Worm (Caenorhabditis elegans): ENCODE measurements around the gene srh-74.

Gene srh-74

DNA sequence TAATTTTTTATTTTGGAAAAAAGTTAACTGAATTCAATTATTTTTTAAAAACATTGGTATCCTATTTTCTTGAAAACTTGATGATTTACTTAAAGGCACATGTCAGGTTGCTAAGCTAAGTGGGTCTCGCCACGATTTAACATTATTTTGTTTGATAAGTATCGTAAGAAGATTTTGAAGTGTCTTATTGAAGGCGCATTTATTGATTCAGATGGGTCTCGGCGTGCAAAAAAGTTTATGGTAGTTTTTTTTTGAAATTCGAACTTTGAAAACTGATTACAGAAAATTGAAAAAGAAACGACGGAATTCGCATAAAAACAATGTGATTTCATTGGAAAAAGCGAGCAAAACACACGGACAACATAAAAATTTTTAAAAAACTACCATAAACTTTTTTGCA, 34.4 kb upstream of the srh-74 start:
- TF ChIP-seq R02D3.7 (tag; optimal IDR thresholded peaks at IDR 0.05) = no peak
- TF ChIP-seq ceh-16 (tag; optimal IDR thresholded peaks at IDR 0.05) = no peak
- TF ChIP-seq nhr-77 (tag; optimal IDR thresholded peaks at IDR 0.05) = no peak
- no peak for TF ChIP-seq pha-4 (tag; optimal IDR thresholded peaks at IDR 0.05)
- no peak for TF ChIP-seq unc-62 (GFP tag; optimal IDR thresholded peaks at IDR 0.05)
- no peak for TF ChIP-seq nhr-12 (tag; optimal IDR thresholded peaks at IDR 0.05)
- no peak for TF ChIP-seq pqm-1 (tag; optimal IDR thresholded peaks at IDR 0.05)
- TF ChIP-seq nhr-23 (tag; optimal IDR thresholded peaks at IDR 0.05) = no peak
- TF ChIP-seq egl-27 (tag; optimal IDR thresholded peaks at IDR 0.05) = no peak
- no peak for TF ChIP-seq snpc-4 (tag; optimal IDR thresholded peaks at IDR 0.05)
- no peak for TF ChIP-seq elt-1 (tag; optimal IDR thresholded peaks at IDR 0.05)
- no peak for TF ChIP-seq sea-2 (GFP tag; optimal IDR thresholded peaks at IDR 0.05)
- TF ChIP-seq fkh-10 (GFP tag; optimal IDR thresholded peaks at IDR 0.05) = no peak
- no peak for TF ChIP-seq aly-2 (tag; optimal IDR thresholded peaks at IDR 0.05)
- no peak for TF ChIP-seq nhr-25 (tag; optimal IDR thresholded peaks at IDR 0.05)
- no peak for TF ChIP-seq nhr-67 (tag; optimal IDR thresholded peaks at IDR 0.05)

- TF ChIP-seq fos-1 (tag; optimal IDR thresholded peaks at IDR 0.05) (no peak), sea-2 (GFP tag; optimal IDR thresholded peaks at IDR 0.05) (no peak), aly-2 (tag; optimal IDR thresholded peaks at IDR 0.05) (no peak), fkh-10 (GFP tag; optimal IDR thresholded peaks at IDR 0.05) (no peak), ZK546.5 (tag; optimal IDR thresholded peaks at IDR 0.05) (no peak), lsy-12 (tag; optimal IDR thresholded peaks at IDR 0.05) (no peak), ceh-16 (tag; optimal IDR thresholded peaks at IDR 0.05) (no peak), mdl-1 (tag; optimal IDR thresholded peaks at IDR 0.05) (no peak), elt-3 (tag; optimal IDR thresholded peaks at IDR 0.05) (no peak), daf-12 (tag; optimal IDR thresholded peaks at IDR 0.05) (no peak), R02D3.7 (tag; optimal IDR thresholded peaks at IDR 0.05) (no peak), ztf-4 (tag; optimal IDR thresholded peaks at IDR 0.05) (no peak), lin-15B (tag; optimal IDR thresholded peaks at IDR 0.05) (peak; percentile 7), fkh-2 (tag; optimal IDR thresholded peaks at IDR 0.05) (no peak), ama-1 (optimal IDR thresholded peaks at IDR 0.05) (peak; percentile 75), nhr-77 (tag; optimal IDR thresholded peaks at IDR 0.05) (no peak), nfya-1 (tag; optimal IDR thresholded peaks at IDR 0.05; ENCODE audit: insufficient read depth) (peak; percentile 12), unc-62 (GFP tag; optimal IDR thresholded peaks at IDR 0.05) (no peak), nhr-237 (tag; optimal IDR thresholded peaks at IDR 0.05) (no peak), nhr-11 (tag; optimal IDR thresholded peaks at IDR 0.05) (peak; percentile 90), tbx-2 (tag; optimal IDR thresholded peaks at IDR 0.05) (peak; percentile 17), nhr-76 (tag; optimal IDR thresholded peaks at IDR 0.05) (no peak), pqm-1 (tag; optimal IDR thresholded peaks at IDR 0.05) (no peak), egl-5 (tag; optimal IDR thresholded peaks at IDR 0.05) (no peak), ceh-28 (tag; optimal IDR thresholded peaks at IDR 0.05) (peak; percentile 1), unc-39 (tag; optimal IDR thresholded peaks at IDR 0.05) (no peak), ztf-11 (tag; optimal IDR thresholded peaks at IDR 0.05) (no peak), pha-4 (tag; optimal IDR thresholded peaks at IDR 0.05) (peak; percentile 36)
These were observed 33.9 kb upstream of the srh-74 start for ce11 chrV:11082475-11082874.

ce11 chrV:11080345-11081102, 31.9 kb upstream of the srh-74 start, which contains the start of gene act-1:
Gene act-1 (plus strand): TSS chrV:11081052.
- peak; percentile 32 for TF ChIP-seq fos-1 (tag; optimal IDR thresholded peaks at IDR 0.05)
- peak; percentile 6 for TF ChIP-seq ama-1 (optimal IDR thresholded peaks at IDR 0.05)
- peak; percentile 78 for TF ChIP-seq pqm-1 (tag; optimal IDR thresholded peaks at IDR 0.05)
- TF ChIP-seq pha-4 (tag; optimal IDR thresholded peaks at IDR 0.05) = peak; percentile 44
- no peak for TF ChIP-seq nhr-76 (tag; optimal IDR thresholded peaks at IDR 0.05)
- TF ChIP-seq hmg-11 (tag; optimal IDR thresholded peaks at IDR 0.05) = peak; percentile 31
- no peak for TF ChIP-seq snpc-4 (tag; optimal IDR thresholded peaks at IDR 0.05)
- TF ChIP-seq nhr-12 (tag; optimal IDR thresholded peaks at IDR 0.05) = no peak
- peak; percentile 89 for TF ChIP-seq elt-2 (tag; optimal IDR thresholded peaks at IDR 0.05)
- TF ChIP-seq jun-1 (tag; optimal IDR thresholded peaks at IDR 0.05) = peak; percentile 40
- no peak for TF ChIP-seq daf-12 (tag; optimal IDR thresholded peaks at IDR 0.05)
- peak; percentile 65 for TF ChIP-seq nhr-11 (tag; optimal IDR thresholded peaks at IDR 0.05)
- TF ChIP-seq eor-1 (tag; optimal IDR thresholded peaks at IDR 0.05) = no peak
- peak; percentile 80 for TF ChIP-seq nfya-1 (tag; optimal IDR thresholded peaks at IDR 0.05; ENCODE audit: insufficient read depth)
- no peak for TF ChIP-seq ceh-28 (tag; optimal IDR thresholded peaks at IDR 0.05)
